Worm (Caenorhabditis elegans) whole organism, L3 larva: Measurements from ENCODE around the gene B0034.1.

Source experiments
- R02D3.7 ChIP-seq: fragments of 150-350 bp; optimal IDR thresholded peaks from 2 replicates; lab custom pipeline; 2014; ENCODE audit warnings: missing biosample characterization, missing genetic modification characterization
- ZK546.5 ChIP-seq: sonication (generic microtip); optimal IDR thresholded peaks from 2 replicates; lab custom pipeline; 2017; ENCODE audit warnings: missing biosample characterization, missing genetic modification characterization
- aly-2 ChIP-seq: fragments of 150-350 bp; optimal IDR thresholded peaks from 2 replicates; lab custom pipeline; 2014; ENCODE audit warnings: missing biosample characterization, missing genetic modification characterization
- ama-1 ChIP-seq: fragments of 150-350 bp; optimal IDR thresholded peaks from 2 replicates; lab custom pipeline; 2018
- ceh-16 ChIP-seq: sonication (generic microtip); optimal IDR thresholded peaks from 2 replicates; lab custom pipeline; 2017; ENCODE audit warnings: missing biosample characterization, missing genetic modification characterization
- ceh-28 ChIP-seq: fragments of 150-350 bp; optimal IDR thresholded peaks from 2 replicates; lab custom pipeline; 2014; ENCODE audit warnings: missing biosample characterization, missing genetic modification reagents, missing genetic modification characterization
- ceh-82 ChIP-seq: fragments of 150-350 bp; optimal IDR thresholded peaks from 2 replicates; lab custom pipeline; 2014; ENCODE audit warnings: missing biosample characterization, missing genetic modification characterization
- ceh-9 ChIP-seq: sonication (generic microtip); optimal IDR thresholded peaks from 2 replicates; lab custom pipeline; 2018; ENCODE audit warnings: missing biosample characterization, missing genetic modification characterization
- daf-12 ChIP-seq: fragments of 150-350 bp; optimal IDR thresholded peaks from 2 replicates; lab custom pipeline; 2014; ENCODE audit warnings: missing biosample characterization, missing genetic modification reagents, missing genetic modification characterization
- egl-27 ChIP-seq: sonication (generic microtip); optimal IDR thresholded peaks from 4 replicates; lab custom pipeline; 2017; ENCODE audit warnings: missing biosample characterization, missing genetic modification reagents, missing genetic modification characterization
- egl-5 ChIP-seq: fragments of 150-350 bp; optimal IDR thresholded peaks from 2 replicates; lab custom pipeline; 2017; ENCODE audit warnings: missing biosample characterization, missing genetic modification reagents, missing genetic modification characterization, inconsistent platforms
- elt-3 ChIP-seq, 3 experiments: fragments of 150-350 bp in 1 of 3; sonication (generic microtip) in 2 of 3; optimal IDR thresholded peaks; 2 replicates in 2 of 3; 4 replicates in 1 of 3; lab custom pipeline; 2014 to 2017; ENCODE audit warnings: missing biosample characterization in 3 of 3, missing genetic modification characterization in 3 of 3
- eor-1 ChIP-seq, 2 experiments: fragments of 150-350 bp; optimal IDR thresholded peaks; 2 replicates each; lab custom pipeline; 2014 to 2018; ENCODE audit warnings: missing biosample characterization in 2 of 2, missing genetic modification characterization in 2 of 2
- fkh-10 ChIP-seq: sonication (generic microtip); optimal IDR thresholded peaks from 2 replicates; lab custom pipeline; 2017; ENCODE audit warnings: missing biosample characterization, missing genetic modification reagents, missing genetic modification characterization
- fkh-2 ChIP-seq: fragments of 150-350 bp; optimal IDR thresholded peaks from 2 replicates; lab custom pipeline; 2014; ENCODE audit warnings: missing biosample characterization, missing genetic modification reagents, missing genetic modification characterization
- fos-1 ChIP-seq: fragments of 150-350 bp; optimal IDR thresholded peaks from 2 replicates; lab custom pipeline; 2014; ENCODE audit warnings: missing biosample characterization, missing genetic modification characterization
- hmg-11 ChIP-seq: sonication (generic microtip); optimal IDR thresholded peaks from 2 replicates; lab custom pipeline; 2016; ENCODE audit warnings: missing genetic modification characterization, missing compliant biosample characterization
- jun-1 ChIP-seq: fragments of 150-350 bp; optimal IDR thresholded peaks from 2 replicates; lab custom pipeline; 2014; ENCODE audit warnings: missing biosample characterization, missing genetic modification reagents, missing genetic modification characterization
- lin-15B ChIP-seq: fragments of 150-350 bp; optimal IDR thresholded peaks from 2 replicates; lab custom pipeline; 2014; ENCODE audit warnings: missing biosample characterization, missing genetic modification characterization
- lin-39 ChIP-seq: fragments of 150-350 bp; optimal IDR thresholded peaks from 2 replicates; lab custom pipeline; 2018; ENCODE audit warnings: missing biosample characterization, missing genetic modification reagents, missing genetic modification characterization
- lsy-12 ChIP-seq: sonication (generic microtip); optimal IDR thresholded peaks from 2 replicates; lab custom pipeline; 2016; ENCODE audit warnings: mild to moderate bottlenecking, missing genetic modification characterization, missing compliant biosample characterization
- mdl-1 ChIP-seq: fragments of 150-350 bp; optimal IDR thresholded peaks from 2 replicates; lab custom pipeline; 2014; ENCODE audit warnings: missing biosample characterization, missing genetic modification characterization
- mml-1 ChIP-seq: fragments of 150-350 bp; sonication (generic microtip); optimal IDR thresholded peaks from 3 replicates; lab custom pipeline; 2014; ENCODE audit warnings: missing biosample characterization, missing genetic modification characterization
- nfya-1 ChIP-seq: sonication (generic microtip); optimal IDR thresholded peaks from 2 replicates; lab custom pipeline; 2017; ENCODE audit warnings: missing genetic modification characterization, mild to moderate bottlenecking, missing compliant biosample characterization, antibody characterized with exemption, moderate library complexity; ENCODE audit not compliant: insufficient read depth
- nhr-11 ChIP-seq: fragments of 150-350 bp; optimal IDR thresholded peaks from 2 replicates; lab custom pipeline; 2014; ENCODE audit warnings: missing biosample characterization, missing genetic modification characterization
- nhr-12 ChIP-seq: fragments of 150-350 bp; optimal IDR thresholded peaks from 2 replicates; lab custom pipeline; 2014; ENCODE audit warnings: missing biosample characterization, missing genetic modification characterization
- nhr-237 ChIP-seq: fragments of 150-350 bp; optimal IDR thresholded peaks from 2 replicates; lab custom pipeline; 2014; ENCODE audit warnings: missing biosample characterization, missing genetic modification characterization
- nhr-25 ChIP-seq: sonication (generic microtip); optimal IDR thresholded peaks from 2 replicates; lab custom pipeline; 2017; ENCODE audit warnings: missing biosample characterization, missing genetic modification characterization
- nhr-43 ChIP-seq: sonication (generic microtip); optimal IDR thresholded peaks from 2 replicates; lab custom pipeline; 2016; ENCODE audit warnings: mild to moderate bottlenecking, missing genetic modification characterization, missing compliant biosample characterization; ENCODE audit not compliant: poor library complexity, severe bottlenecking
- nhr-67 ChIP-seq: fragments of 150-350 bp; optimal IDR thresholded peaks from 2 replicates; lab custom pipeline; 2014; ENCODE audit warnings: missing biosample characterization, missing genetic modification characterization
- nhr-76 ChIP-seq: fragments of 150-350 bp; sonication (generic microtip); optimal IDR thresholded peaks from 5 replicates; lab custom pipeline; 2014; ENCODE audit warnings: missing biosample characterization, missing genetic modification characterization
- pha-4 ChIP-seq: fragments of 150-350 bp; optimal IDR thresholded peaks from 2 replicates; lab custom pipeline; 2014; ENCODE audit warnings: missing biosample characterization, missing genetic modification reagents, missing genetic modification characterization
- pqm-1 ChIP-seq: fragments of 150-350 bp; optimal IDR thresholded peaks from 2 replicates; lab custom pipeline; 2017; ENCODE audit warnings: missing biosample characterization, missing genetic modification characterization, inconsistent platforms
- sea-2 ChIP-seq: fragments of 150-350 bp; sonication (generic microtip); optimal IDR thresholded peaks from 4 replicates; lab custom pipeline; 2014; ENCODE audit warnings: missing biosample characterization, missing genetic modification reagents, missing genetic modification characterization
- skn-1 ChIP-seq: fragments of 150-350 bp; optimal IDR thresholded peaks from 2 replicates; lab custom pipeline; 2014; ENCODE audit warnings: missing biosample characterization, missing genetic modification characterization
- snpc-4 ChIP-seq: fragments of 150-350 bp; optimal IDR thresholded peaks from 2 replicates; lab custom pipeline; 2014; ENCODE audit warnings: missing biosample characterization, missing genetic modification characterization
- tbx-2 ChIP-seq: sonication (generic microtip); optimal IDR thresholded peaks from 2 replicates; lab custom pipeline; 2016; ENCODE audit warnings: mild to moderate bottlenecking, missing genetic modification characterization, missing compliant biosample characterization
- unc-39 ChIP-seq: sonication (generic microtip); optimal IDR thresholded peaks from 4 replicates; lab custom pipeline; 2017; ENCODE audit warnings: missing biosample characterization, missing genetic modification characterization
- unc-62 ChIP-seq: fragments of 150-350 bp; sonication (generic microtip); optimal IDR thresholded peaks from 4 replicates; lab custom pipeline; 2014; ENCODE audit warnings: missing biosample characterization, missing genetic modification reagents, missing genetic modification characterization
- zag-1 ChIP-seq: fragments of 150-350 bp; optimal IDR thresholded peaks from 2 replicates; lab custom pipeline; 2014; ENCODE audit warnings: missing biosample characterization, missing genetic modification characterization
- ztf-11 ChIP-seq: fragments of 150-350 bp; optimal IDR thresholded peaks from 2 replicates; lab custom pipeline; 2014; ENCODE audit warnings: missing biosample characterization, missing genetic modification characterization
- ztf-4 ChIP-seq: fragments of 150-350 bp; optimal IDR thresholded peaks from 2 replicates; lab custom pipeline; 2014; ENCODE audit warnings: missing biosample characterization, missing genetic modification characterization

The B0034.1 gene

DNA sequence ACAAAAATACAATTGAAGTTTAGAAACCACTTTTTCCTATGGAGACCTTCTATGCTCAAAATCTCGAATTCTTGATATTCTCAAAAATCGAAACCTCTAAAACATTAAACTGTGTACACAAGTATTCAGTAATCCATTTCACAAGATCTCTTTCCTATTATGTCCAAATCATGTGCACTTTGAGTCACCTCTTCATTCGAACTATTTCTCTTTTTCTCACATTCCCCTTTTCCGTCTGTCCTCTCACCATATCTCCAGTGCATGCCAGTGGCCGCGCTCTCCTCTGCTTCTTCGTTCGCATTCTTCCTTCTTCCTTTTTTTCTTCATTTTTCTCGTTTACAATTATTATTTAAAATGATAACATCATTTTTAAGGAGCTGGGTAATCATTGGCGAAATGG lies 25.5 kb upstream of the B0034.1 start, which contains the start of gene F28B12.1:
TSS of gene F28B12.1 (plus strand) at position 335 of the 400 bp plus-strand sequence.
- TF ChIP-seq ztf-4 (tag; lab: Kevin White, UChicago): no peak
- TF ChIP-seq hmg-11 (tag; lab: Kevin White, UChicago): peak; percentile 37
- peak; percentile 5 for TF ChIP-seq fkh-10 (GFP tag; lab: Kevin White, UChicago)
- TF ChIP-seq mml-1 (tag; lab: Kevin White, UChicago): no peak
- peak; percentile 49 for TF ChIP-seq nfya-1 (tag; lab: Kevin White, UChicago)
- no peak for TF ChIP-seq elt-3 (tag; optimal IDR thresholded peaks at IDR 0.05; lab: Kevin White, UChicago)

DNA sequence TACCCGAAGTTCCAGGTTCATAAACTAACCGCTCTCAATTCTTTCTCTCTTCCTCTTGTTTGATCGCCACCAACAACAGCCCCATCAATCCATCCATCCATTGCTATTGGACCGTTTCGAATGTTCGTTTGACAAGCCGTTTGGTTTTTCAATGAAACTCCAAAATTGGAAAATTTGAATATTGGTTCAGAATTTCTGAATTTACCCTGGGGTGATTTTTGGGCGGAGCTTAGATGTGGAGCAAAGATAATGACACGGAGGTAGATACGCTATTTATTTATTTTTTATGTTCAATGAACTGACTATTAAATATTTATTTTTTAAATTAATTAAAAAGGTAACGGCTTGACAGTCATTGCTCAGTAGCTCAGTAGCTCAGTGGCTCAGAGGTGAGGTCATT lies 23.9 kb upstream of the B0034.1 start, which contains the start of gene B0034.2:
TSS of gene B0034.2 (minus strand) at position 101 of the 400 bp plus-strand sequence.
- TF ChIP-seq unc-39 (tag; lab: Kevin White, UChicago) (no peak), R02D3.7 (tag; lab: Kevin White, UChicago) (no peak), fkh-2 (tag; lab: Kevin White, UChicago) (no peak), nhr-11 (tag; lab: Kevin White, UChicago) (no peak)
- TF ChIP-seq, all 47 proteins: peak for 0

ce11 chrII:5945818-5946217 lies 22.3 kb upstream of the B0034.1 start:
- no peak for TF ChIP-seq ztf-11
- no peak for TF ChIP-seq sea-2
- no peak for TF ChIP-seq elt-3 (tag; optimal IDR thresholded peaks at IDR 0.05; lab: Kevin White, UChicago)
- TF ChIP-seq fkh-10 (GFP tag; lab: Kevin White, UChicago): no peak
- no peak for TF ChIP-seq lin-39 (tag; lab: Kevin White, UChicago)
- TF ChIP-seq ama-1 (lab: Kevin White, UChicago): no peak
- TF ChIP-seq aly-2 (tag; lab: Kevin White, UChicago): no peak
- no peak for TF ChIP-seq egl-27 (tag; lab: Kevin White, UChicago)
- no peak for TF ChIP-seq tbx-2
- TF ChIP-seq nhr-25 (tag; lab: Kevin White, UChicago): no peak
- no peak for TF ChIP-seq fos-1 (tag; lab: Kevin White, UChicago)
- no peak for TF ChIP-seq ceh-28
- TF ChIP-seq unc-39 (tag; lab: Kevin White, UChicago): no peak
- no peak for TF ChIP-seq hmg-11 (tag; lab: Kevin White, UChicago)
- no peak for TF ChIP-seq daf-12 (tag; lab: Kevin White, UChicago)
- no peak for TF ChIP-seq nhr-67 (tag; lab: Kevin White, UChicago)
- TF ChIP-seq ztf-4 (tag; lab: Kevin White, UChicago): no peak
- no peak for TF ChIP-seq ceh-9 (tag; lab: Kevin White, UChicago)
- no peak for TF ChIP-seq nhr-12 (tag; lab: Kevin White, UChicago)
- TF ChIP-seq ZK546.5 (tag; lab: Kevin White, UChicago): no peak

- TF ChIP-seq ZK546.5 (tag; lab: Kevin White, UChicago) (no peak), unc-62 (GFP tag; lab: Kevin White, UChicago) (no peak), nfya-1 (tag; lab: Kevin White, UChicago) (no peak), mdl-1 (tag; lab: Kevin White, UChicago) (no peak), fkh-10 (GFP tag; lab: Kevin White, UChicago) (peak; percentile 59), lin-39 (tag; lab: Kevin White, UChicago) (no peak)
- TF ChIP-seq, all 47 proteins: peak for 1
These were observed 21.7 kb upstream of the B0034.1 start for ce11 chrII:5946438-5946837.

- peak; percentile 54 for TF ChIP-seq lin-39 (tag; lab: Kevin White, UChicago)
- TF ChIP-seq snpc-4: no peak
- no peak for TF ChIP-seq pha-4 (tag; lab: Kevin White, UChicago)
- TF ChIP-seq nhr-25 (tag; lab: Kevin White, UChicago): no peak
- TF ChIP-seq aly-2 (tag; lab: Kevin White, UChicago): no peak
- no peak for TF ChIP-seq lsy-12 (tag; lab: Kevin White, UChicago)
- no peak for TF ChIP-seq R02D3.7 (tag; lab: Kevin White, UChicago)
- no peak for TF ChIP-seq eor-1 (tag; optimal IDR thresholded peaks at IDR 0.05; lab: Kevin White, UChicago)
- no peak for TF ChIP-seq mml-1 (tag; lab: Kevin White, UChicago)
- peak; percentile 42 for TF ChIP-seq nfya-1 (tag; lab: Kevin White, UChicago)
- TF ChIP-seq skn-1 (tag; lab: Kevin White, UChicago): no peak
- TF ChIP-seq ama-1 (lab: Kevin White, UChicago): no peak
- TF ChIP-seq ztf-4 (tag; lab: Kevin White, UChicago): no peak
- TF ChIP-seq nhr-67 (tag; lab: Kevin White, UChicago): no peak
- TF ChIP-seq daf-12 (tag; lab: Kevin White, UChicago): no peak
- peak; percentile 25 for TF ChIP-seq nhr-11 (tag; lab: Kevin White, UChicago)
- peak; percentile 40 for TF ChIP-seq hmg-11 (tag; lab: Kevin White, UChicago)
- peak; percentile 72 for TF ChIP-seq fkh-10 (GFP tag; lab: Kevin White, UChicago)
- no peak for TF ChIP-seq nhr-76
- no peak for TF ChIP-seq tbx-2
- TF ChIP-seq nhr-237 (tag; lab: Kevin White, UChicago): no peak
- peak; percentile 35 for TF ChIP-seq egl-5 (tag; lab: Kevin White, UChicago)
- TF ChIP-seq unc-39 (tag; lab: Kevin White, UChicago): no peak
- TF ChIP-seq zag-1: no peak
- TF ChIP-seq lin-15B (tag; lab: Kevin White, UChicago): no peak
- no peak for TF ChIP-seq nhr-43 (tag; lab: Kevin White, UChicago)
- no peak for TF ChIP-seq ceh-16 (tag; lab: Kevin White, UChicago)
- TF ChIP-seq jun-1 (tag; lab: Kevin White, UChicago): no peak
- no peak for TF ChIP-seq ZK546.5 (tag; lab: Kevin White, UChicago)
- no peak for TF ChIP-seq ceh-82 (tag; lab: Kevin White, UChicago)
- TF ChIP-seq pqm-1 (tag; lab: Kevin White, UChicago): no peak
These were observed 19.5 kb upstream of the B0034.1 start for ce11 chrII:5948681-5949080.
